Worm (Caenorhabditis elegans): Measurements from ENCODE around the gene gst-7.
"Not testable (repeated sequence)": the region's sequence is repeated elsewhere in the genome, so short reads cannot be mapped to it uniquely, and the experiment has no call there.

Gene gst-7

ce11 chrII:4915572-4915971 is 33.7 kb downstream of the gst-7 start:
- TF ChIP-seq ceh-36 (tag; optimal IDR thresholded peaks at IDR 0.05) (no peak), tbx-37 (GFP tag; conservative IDR thresholded peaks at IDR 0.05) (no peak), sea-1 (GFP tag; conservative IDR thresholded peaks at IDR 0.05) (no peak), hmg-4 (GFP tag; optimal IDR thresholded peaks at IDR 0.05) (no peak), aly-1 (tag; optimal IDR thresholded peaks at IDR 0.05) (no peak), hmbx-1 (tag; optimal IDR thresholded peaks at IDR 0.05) (no peak), pes-1 (GFP tag; IDR thresholded peaks at IDR 0.05) (no peak), F13C5.2 (tag; optimal IDR thresholded peaks at IDR 0.05) (no peak), tra-4 (tag; optimal IDR thresholded peaks at IDR 0.05) (no peak), flt-1 (GFP tag; IDR thresholded peaks at IDR 0.05) (no peak)

- TF ChIP-seq hmbx-1 (tag; optimal IDR thresholded peaks at IDR 0.05); tbx-11 (GFP tag; IDR thresholded peaks at IDR 0.05); ceh-36 (tag; optimal IDR thresholded peaks at IDR 0.05): not testable (repeated sequence)
Observed at ce11 chrII:4916462-4916861, 34.6 kb downstream of the gst-7 start, which contains the start of gene msp-31. Gene msp-31 (minus strand): TSS chrII:4916562.

- TF ChIP-seq tbx-37 (GFP tag; conservative IDR thresholded peaks at IDR 0.05) (no peak), tra-4 (tag; optimal IDR thresholded peaks at IDR 0.05) (no peak), hmbx-1 (tag; optimal IDR thresholded peaks at IDR 0.05) (no peak), ceh-36 (tag; optimal IDR thresholded peaks at IDR 0.05) (no peak), hmg-4 (GFP tag; optimal IDR thresholded peaks at IDR 0.05) (no peak), scrt-1 (GFP tag; IDR thresholded peaks at IDR 0.05) (no peak), sea-1 (GFP tag; conservative IDR thresholded peaks at IDR 0.05) (no peak), F13C5.2 (tag; optimal IDR thresholded peaks at IDR 0.05) (no peak), pes-1 (GFP tag; IDR thresholded peaks at IDR 0.05) (no peak), B0310.2 (tag; optimal IDR thresholded peaks at IDR 0.05) (no peak)
Observed at ce11 chrII:4918501-4919021, 36.7 kb downstream of the gst-7 start.

- TF ChIP-seq ama-1 (optimal IDR thresholded peaks at IDR 0.05) (no peak), hmg-4 (GFP tag; optimal IDR thresholded peaks at IDR 0.05) (no peak), pes-1 (GFP tag; IDR thresholded peaks at IDR 0.05) (no peak), tra-4 (tag; optimal IDR thresholded peaks at IDR 0.05) (no peak), scrt-1 (GFP tag; IDR thresholded peaks at IDR 0.05) (no peak), B0310.2 (tag; optimal IDR thresholded peaks at IDR 0.05) (no peak), hnd-1 (tag; optimal IDR thresholded peaks at IDR 0.05) (no peak), hmbx-1 (tag; optimal IDR thresholded peaks at IDR 0.05) (no peak), tbx-11 (GFP tag; IDR thresholded peaks at IDR 0.05) (no peak), sea-1 (GFP tag; conservative IDR thresholded peaks at IDR 0.05) (no peak)
Observed at ce11 chrII:4920608-4921007, 38.7 kb downstream of the gst-7 start.

- TF ChIP-seq ceh-36 (tag; optimal IDR thresholded peaks at IDR 0.05) (no peak), B0310.2 (tag; optimal IDR thresholded peaks at IDR 0.05) (no peak), tbx-11 (GFP tag; IDR thresholded peaks at IDR 0.05) (no peak), aly-1 (tag; optimal IDR thresholded peaks at IDR 0.05) (no peak), hmbx-1 (tag; optimal IDR thresholded peaks at IDR 0.05) (no peak), ceh-13 (GFP tag; optimal IDR thresholded peaks at IDR 0.05) (no peak), scrt-1 (GFP tag; IDR thresholded peaks at IDR 0.05) (no peak), hmg-4 (GFP tag; optimal IDR thresholded peaks at IDR 0.05) (no peak), tbx-37 (GFP tag; conservative IDR thresholded peaks at IDR 0.05) (no peak), pes-1 (GFP tag; IDR thresholded peaks at IDR 0.05) (no peak), tra-4 (tag; optimal IDR thresholded peaks at IDR 0.05) (no peak), ets-7 (tag; optimal IDR thresholded peaks at IDR 0.05) (no peak), sea-1 (GFP tag; conservative IDR thresholded peaks at IDR 0.05) (no peak), ama-1 (optimal IDR thresholded peaks at IDR 0.05) (no peak), F13C5.2 (tag; optimal IDR thresholded peaks at IDR 0.05) (no peak)
Observed at ce11 chrII:4924729-4925128, 42.9 kb downstream of the gst-7 start.

ce11 chrII:4925198-4925764 is 43.4 kb downstream of the gst-7 start, which contains the start of gene aagr-2:
Gene aagr-2 (minus strand): TSS chrII:4925248.
- TF ChIP-seq tbx-11 (GFP tag; IDR thresholded peaks at IDR 0.05) (no peak), B0310.2 (tag; optimal IDR thresholded peaks at IDR 0.05) (no peak), tbx-37 (GFP tag; conservative IDR thresholded peaks at IDR 0.05) (no peak), sea-1 (GFP tag; conservative IDR thresholded peaks at IDR 0.05) (no peak), hnd-1 (tag; optimal IDR thresholded peaks at IDR 0.05) (no peak), ceh-13 (GFP tag; optimal IDR thresholded peaks at IDR 0.05) (no peak), tra-4 (tag; optimal IDR thresholded peaks at IDR 0.05) (no peak), ceh-36 (tag; optimal IDR thresholded peaks at IDR 0.05) (no peak), hmg-4 (GFP tag; optimal IDR thresholded peaks at IDR 0.05) (no peak), ets-7 (tag; optimal IDR thresholded peaks at IDR 0.05) (no peak), F13C5.2 (tag; optimal IDR thresholded peaks at IDR 0.05) (no peak), hmbx-1 (tag; optimal IDR thresholded peaks at IDR 0.05) (no peak), aly-1 (tag; optimal IDR thresholded peaks at IDR 0.05) (no peak), scrt-1 (GFP tag; IDR thresholded peaks at IDR 0.05) (no peak), ama-1 (optimal IDR thresholded peaks at IDR 0.05) (no peak), pes-1 (GFP tag; IDR thresholded peaks at IDR 0.05) (no peak), flt-1 (GFP tag; IDR thresholded peaks at IDR 0.05) (no peak)

- TF ChIP-seq tbx-11 (GFP tag; IDR thresholded peaks at IDR 0.05) (peak; percentile 64; the same call in 1 of the 2 replicates), pes-1 (GFP tag; IDR thresholded peaks at IDR 0.05) (peak; percentile 75; the same call in 1 of the 2 replicates), tbx-37 (GFP tag; conservative IDR thresholded peaks at IDR 0.05) (peak; percentile 64), flt-1 (GFP tag; IDR thresholded peaks at IDR 0.05) (peak; percentile 71), sea-1 (GFP tag; conservative IDR thresholded peaks at IDR 0.05) (0 out of 2 replicates have a peak, but pooled peaks have one; percentile 52)
Observed at ce11 chrII:4928367-4928766, 46.5 kb downstream of the gst-7 start.

- TF ChIP-seq B0310.2 (tag; optimal IDR thresholded peaks at IDR 0.05): no peak
Observed at ce11 chrII:4931286-4931685, 49.4 kb downstream of the gst-7 start.

Measured in whole organism, early embryonic.